Worm (Caenorhabditis elegans) whole organism, early embryonic: ENCODE results near the gene dnj-24.

Experiments
- F13C5.2 ChIP-seq: sonication (generic microtip); optimal IDR thresholded peaks from 2 replicates; lab custom pipeline; 2017; ENCODE audit warnings: mild to moderate bottlenecking, missing genetic modification characterization, inconsistent platforms, missing compliant biosample characterization
- ceh-13 ChIP-seq: fragments of 200-800 bp; sonication (Bioruptor generic); optimal IDR thresholded peaks from 2 replicates; lab custom pipeline; 2018; ENCODE audit warnings: mild to moderate bottlenecking, missing genetic modification characterization, missing compliant biosample characterization
- ets-7 ChIP-seq: sonication (generic microtip); optimal IDR thresholded peaks from 2 replicates; lab custom pipeline; 2016; ENCODE audit warnings: missing genotype, missing genetic modification characterization, missing compliant biosample characterization
- flt-1 ChIP-seq: fragments of 200-800 bp; sonication (Bioruptor generic); IDR thresholded peaks from 2 replicates; pipeline ENCODE4 v1.3.6; 2022; ENCODE audit warnings: missing genetic modification characterization, missing compliant biosample characterization
- hmbx-1 ChIP-seq: sonication (generic microtip); optimal IDR thresholded peaks from 2 replicates; lab custom pipeline; 2016; ENCODE audit warnings: mild to moderate bottlenecking, missing genetic modification characterization, missing compliant biosample characterization
- sea-1 ChIP-seq: fragments of 200-800 bp; sonication (Bioruptor generic); conservative IDR thresholded peaks from 2 replicates; pipeline ENCODE4 v1.3.6; 2022; ENCODE audit warnings: missing genetic modification characterization, missing compliant biosample characterization
- tbx-11 ChIP-seq: fragments of 200-800 bp; sonication (Bioruptor generic); IDR thresholded peaks from 2 replicates; pipeline ENCODE4 v1.3.6; 2022; ENCODE audit warnings: missing genetic modification characterization, missing compliant biosample characterization
- tra-4 ChIP-seq: sonication (generic microtip); optimal IDR thresholded peaks from 2 replicates; lab custom pipeline; 2017; ENCODE audit warnings: missing genetic modification characterization, missing compliant biosample characterization

- no peak for TF ChIP-seq hmbx-1 (tag; lab: Kevin White, UChicago)
- no peak for TF ChIP-seq ets-7
- no peak for TF ChIP-seq F13C5.2 (tag; lab: Kevin White, UChicago)
- TF ChIP-seq tra-4 (tag; lab: Kevin White, UChicago): no peak
- TF ChIP-seq tbx-11 (GFP tag; lab: Robert Waterston, UW): no peak
- TF ChIP-seq ceh-13: no peak
- TF ChIP-seq flt-1: no peak
- TF ChIP-seq sea-1 (GFP tag; lab: Robert Waterston, UW): no peak
Measured at ce11 chrIII:5469090-5469489, 45.2 kb upstream of the dnj-24 start.
